Fruit fly (Drosophila melanogaster) whole organism, embryonic: ENCODE data around the gene LysD.

Source experiments
- Abd-B ChIP-seq: fragments of 200-800 bp; sonication (Bioruptor generic); optimal IDR thresholded peaks from 2 replicates; lab custom pipeline; 2018; ENCODE audit warnings: missing biosample characterization, mild to moderate bottlenecking, missing genetic modification characterization, moderate library complexity
- Aef1 ChIP-seq: fragments of 200-800 bp; sonication (Bioruptor generic); IDR thresholded peaks from 3 replicates; pipeline ENCODE4 v1.3.6; 2022; ENCODE audit warnings: missing biosample characterization, missing genetic modification characterization
- CG10565 ChIP-seq: fragments of 200-800 bp; sonication (Bioruptor generic); optimal IDR thresholded peaks from 3 replicates; lab custom pipeline; 2016; ENCODE audit warnings: missing biosample characterization, mild to moderate bottlenecking, missing genetic modification characterization
- CG10959 ChIP-seq: fragments of 200-800 bp; sonication (Bioruptor generic); IDR thresholded peaks from 2 replicates; pipeline ENCODE4 v1.3.6; 2022; ENCODE audit warnings: missing biosample characterization, missing genetic modification characterization
- CG12236 ChIP-seq: fragments of 200-800 bp; sonication (Bioruptor generic); optimal IDR thresholded peaks from 2 replicates; lab custom pipeline; 2016; ENCODE audit warnings: missing biosample characterization, missing genetic modification characterization
- CG13123 ChIP-seq: fragments of 200-800 bp; sonication (Bioruptor generic); optimal IDR thresholded peaks from 2 replicates; lab custom pipeline; 2016; ENCODE audit warnings: missing biosample characterization, missing genetic modification characterization
- CG14965 ChIP-seq: fragments of 200-800 bp; sonication (Bioruptor generic); optimal IDR thresholded peaks from 2 replicates; lab custom pipeline; 2016; ENCODE audit warnings: missing biosample characterization, missing genetic modification characterization, borderline replicate concordance
- CG1602 ChIP-seq: fragments of 200-800 bp; sonication (Bioruptor generic); optimal IDR thresholded peaks from 3 replicates; lab custom pipeline; 2016; ENCODE audit warnings: missing biosample characterization, missing genetic modification characterization
- CG16779 ChIP-seq: fragments of 200-800 bp; sonication (Bioruptor generic); IDR thresholded peaks from 2 replicates; pipeline ENCODE4 v1.3.6; 2022; ENCODE audit warnings: missing biosample characterization, missing genetic modification characterization
- CG16863 ChIP-seq: fragments of 200-800 bp; sonication (Bioruptor generic); optimal IDR thresholded peaks from 3 replicates; lab custom pipeline; 2016; ENCODE audit warnings: missing biosample characterization, missing genetic modification characterization
- CG17361 ChIP-seq: fragments of 200-800 bp; sonication (Bioruptor generic); IDR thresholded peaks from 3 replicates; pipeline ENCODE4 v1.3.6; 2022; ENCODE audit warnings: missing biosample characterization, missing genetic modification characterization
- CG17829 ChIP-seq: fragments of 200-800 bp; optimal IDR thresholded peaks from 2 replicates; lab custom pipeline; 2019; ENCODE audit warnings: missing biosample characterization, mild to moderate bottlenecking, missing genetic modification characterization, moderate library complexity
- CG32767 ChIP-seq: fragments of 200-800 bp; sonication (Bioruptor generic); IDR thresholded peaks from 2 replicates; pipeline ENCODE4 v1.3.6; 2022; ENCODE audit warnings: missing biosample characterization, missing genetic modification characterization
- CG8359 ChIP-seq: fragments of 200-800 bp; sonication (Bioruptor generic); optimal IDR thresholded peaks from 2 replicates; lab custom pipeline; 2017; ENCODE audit warnings: missing biosample characterization, mild to moderate bottlenecking, missing genetic modification characterization, borderline replicate concordance
- CG8478 ChIP-seq: fragments of >200 bp; optimal IDR thresholded peaks from 2 replicates; lab custom pipeline; 2018
- Dek ChIP-seq: fragments of 200-800 bp; sonication (Bioruptor generic); optimal IDR thresholded peaks from 3 replicates; lab custom pipeline; 2019; ENCODE audit warnings: missing biosample characterization, mild to moderate bottlenecking, missing genetic modification characterization, moderate library complexity
- Doc2 ChIP-seq: fragments of 200-800 bp; sonication (Bioruptor generic); IDR thresholded peaks from 2 replicates; pipeline ENCODE4 v1.3.6; 2022; ENCODE audit warnings: missing biosample characterization, missing genetic modification characterization
- H15 ChIP-seq: fragments of 200-800 bp; sonication (Bioruptor generic); IDR thresholded peaks from 3 replicates; pipeline ENCODE4 v1.3.6; 2022; ENCODE audit warnings: missing biosample characterization, missing genetic modification characterization
- Med ChIP-seq: fragments of 200-800 bp; sonication (Bioruptor generic); peaks from one replicate; lab custom pipeline; 2016; ENCODE audit warnings: missing biosample characterization, missing genetic modification characterization, mild to moderate bottlenecking, inconsistent platforms, moderate library complexity
- Neu2 ChIP-seq: fragments of 200-800 bp; sonication (Bioruptor generic); optimal IDR thresholded peaks from 3 replicates; lab custom pipeline; 2016; ENCODE audit warnings: missing biosample characterization, missing genetic modification characterization, borderline replicate concordance
- PHDP ChIP-seq: fragments of 200-800 bp; sonication (Bioruptor generic); optimal IDR thresholded peaks from 3 replicates; lab custom pipeline; 2018; ENCODE audit warnings: missing biosample characterization, mild to moderate bottlenecking, missing genetic modification characterization, moderate library complexity
- Six4 ChIP-seq: fragments of 200-800 bp; sonication (Bioruptor generic); optimal IDR thresholded peaks from 2 replicates; lab custom pipeline; 2016; ENCODE audit warnings: missing biosample characterization, missing genetic modification characterization
- Usf ChIP-seq: fragments of 200-800 bp; sonication (Bioruptor generic); optimal IDR thresholded peaks from 2 replicates; lab custom pipeline; 2017; ENCODE audit warnings: missing genotype, missing biosample characterization, missing genetic modification characterization
- ac ChIP-seq: fragments of 200-800 bp; sonication (Bioruptor generic); optimal IDR thresholded peaks from 3 replicates; lab custom pipeline; 2017; ENCODE audit warnings: missing biosample characterization, mild to moderate bottlenecking, missing genetic modification characterization
- ap ChIP-seq: fragments of 200-800 bp; sonication (Bioruptor generic); IDR thresholded peaks from 2 replicates; pipeline ENCODE4 v1.3.6; 2022; ENCODE audit warnings: missing biosample characterization, missing genetic modification characterization
- ara ChIP-seq: fragments of 200-800 bp; sonication (Bioruptor generic); IDR thresholded peaks from 2 replicates; pipeline ENCODE4 v1.3.6; 2022; ENCODE audit warnings: missing biosample characterization, missing genetic modification characterization
- bab2 ChIP-seq: fragments of 200-800 bp; sonication (Bioruptor generic); optimal IDR thresholded peaks from 2 replicates; lab custom pipeline; 2016; ENCODE audit warnings: missing biosample characterization, missing genetic modification characterization
- btn ChIP-seq: fragments of 200-800 bp; sonication (Bioruptor generic); optimal IDR thresholded peaks from 2 replicates; lab custom pipeline; 2016; ENCODE audit warnings: missing biosample characterization, missing genetic modification characterization
- cad ChIP-seq: fragments of >200 bp; optimal IDR thresholded peaks from 2 replicates; lab custom pipeline; 2017; ENCODE audit warnings: missing biosample characterization, missing genetic modification characterization
- dimm ChIP-seq: fragments of 200-800 bp; sonication (Bioruptor generic); IDR thresholded peaks from 2 replicates; pipeline ENCODE4 v1.3.6; 2022; ENCODE audit warnings: missing biosample characterization, missing genetic modification characterization
- exex ChIP-seq: fragments of 200-800 bp; sonication (Bioruptor generic); optimal IDR thresholded peaks from 4 replicates; lab custom pipeline; 2018; ENCODE audit warnings: missing biosample characterization, mild to moderate bottlenecking, missing genetic modification characterization, moderate library complexity
- fd3F ChIP-seq: fragments of 200-800 bp; sonication (Bioruptor generic); optimal IDR thresholded peaks from 2 replicates; lab custom pipeline; 2018; ENCODE audit warnings: missing biosample characterization, mild to moderate bottlenecking, missing genetic modification characterization, moderate library complexity
- gcm2 ChIP-seq: fragments of 200-800 bp; sonication (Bioruptor generic); optimal IDR thresholded peaks from 2 replicates; lab custom pipeline; 2016; ENCODE audit warnings: missing biosample characterization, missing genetic modification characterization
- hb ChIP-seq: fragments of 200-800 bp; sonication (Bioruptor generic); IDR thresholded peaks from 3 replicates; pipeline ENCODE4 v1.3.6; 2022; ENCODE audit warnings: missing biosample characterization, missing genetic modification characterization; ENCODE audit not compliant: partially characterized antibody
- hbn ChIP-seq: fragments of 200-800 bp; sonication (Bioruptor generic); IDR thresholded peaks from 2 replicates; pipeline ENCODE4 v1.3.6; 2022; ENCODE audit warnings: missing biosample characterization, missing genetic modification characterization; ENCODE audit not compliant: partially characterized antibody
- knrl ChIP-seq: fragments of 200-800 bp; sonication (Bioruptor generic); IDR thresholded peaks from 3 replicates; pipeline ENCODE4 v1.3.6; 2022; ENCODE audit warnings: missing biosample characterization, missing genetic modification characterization; ENCODE audit not compliant: partially characterized antibody
- lola ChIP-seq, 3 experiments: fragments of >200 bp in 2 of 3; fragments of 200-800 bp in 1 of 3; sonication (Bioruptor generic) in 1 of 3; optimal IDR thresholded peaks; 2 replicates each; lab custom pipeline; 2017 to 2019; ENCODE audit warnings: missing biosample characterization in 3 of 3, missing genetic modification characterization in 3 of 3, mild to moderate bottlenecking in 1 of 3, moderate library complexity in 1 of 3
- nau ChIP-seq: fragments of 200-800 bp; sonication (Bioruptor generic); optimal IDR thresholded peaks from 3 replicates; lab custom pipeline; 2017; ENCODE audit warnings: missing biosample characterization, mild to moderate bottlenecking, missing genetic modification characterization, missing genetic modification reagents
- salm ChIP-seq: fragments of 200-800 bp; sonication (Bioruptor generic); optimal IDR thresholded peaks from 2 replicates; lab custom pipeline; 2018; ENCODE audit warnings: missing biosample characterization, mild to moderate bottlenecking, missing genetic modification characterization
- shn ChIP-seq: fragments of 200-800 bp; sonication (Bioruptor generic); optimal IDR thresholded peaks from 3 replicates; lab custom pipeline; 2016; ENCODE audit warnings: missing biosample characterization, missing genetic modification characterization
- sug ChIP-seq: fragments of 200-800 bp; optimal IDR thresholded peaks from 2 replicates; lab custom pipeline; 2019; ENCODE audit warnings: missing biosample characterization, mild to moderate bottlenecking, missing genetic modification characterization, moderate library complexity
- tin ChIP-seq: fragments of 200-800 bp; sonication (Bioruptor generic); optimal IDR thresholded peaks from 3 replicates; lab custom pipeline; 2016; ENCODE audit warnings: missing biosample characterization, missing genetic modification characterization
- wor ChIP-seq: fragments of 200-800 bp; sonication (Bioruptor generic); IDR thresholded peaks from 2 replicates; pipeline ENCODE4 v1.3.6; 2022; ENCODE audit warnings: missing biosample characterization, missing genetic modification characterization

LysD gene

dm6 chr3L:1195868-1196552, 15.0 kb downstream of the LysD start, which contains the start of gene Aplip1 (continued):
- TF ChIP-seq H15 (GFP tag; lab: Robert Waterston, UW) (no peak), CG13123 (GFP tag; lab: Kevin White, UChicago) (no peak), Med (GFP tag; lab: Kevin White, UChicago) (peak; percentile 82), CG10959 (no peak), CG16779 (GFP tag; lab: Robert Waterston, UW) (0 out of 2 replicates have a peak, but pooled peaks have one; percentile 21), shn (GFP tag; lab: Kevin White, UChicago) (no peak), ap (GFP tag; lab: Robert Waterston, UW) (no peak), exex (no peak), sug (tag; lab: Kevin White, UChicago) (no peak), Usf (GFP tag; lab: Kevin White, UChicago) (no peak), Six4 (GFP tag; lab: Kevin White, UChicago) (no peak), PHDP (tag; lab: Kevin White, UChicago) (no peak), Dek (tag; lab: Kevin White, UChicago) (no peak), CG8359 (no peak), Abd-B (GFP tag; lab: Kevin White, UChicago) (no peak), CG17361 (GFP tag; lab: Robert Waterston, UW) (no peak), CG16863 (no peak), nau (GFP tag; lab: Kevin White, UChicago) (no peak), ara (GFP tag; lab: Robert Waterston, UW) (no peak), wor (GFP tag; lab: Robert Waterston, UW) (no peak), CG8478 (no peak), Doc2 (GFP tag; lab: Robert Waterston, UW) (no peak), tin (no peak), salm (tag; lab: Kevin White, UChicago) (no peak), cad (GFP tag; lab: Kevin White, UChicago) (no peak), fd3F (GFP tag; lab: Kevin White, UChicago) (no peak), Aef1 (GFP tag; lab: Robert Waterston, UW) (no peak), ac (no peak), bab2 (GFP tag; lab: Kevin White, UChicago) (peak; percentile 39), CG10565 (GFP tag; lab: Kevin White, UChicago) (no peak), btn (GFP tag; lab: Kevin White, UChicago) (no peak), gcm2 (GFP tag; lab: Kevin White, UChicago) (no peak), CG32767 (GFP tag; lab: Robert Waterston, UW) (no peak), hbn (GFP tag; lab: Robert Waterston, UW) (no peak), lola (GFP tag; optimal IDR thresholded peaks at IDR 0.05; lab: Kevin White, UChicago) (no peak), CG14965 (GFP tag; lab: Kevin White, UChicago) (no peak), CG12236 (GFP tag; lab: Kevin White, UChicago) (no peak), knrl (GFP tag; lab: Robert Waterston, UW) (no peak), dimm (GFP tag; lab: Robert Waterston, UW) (no peak), Neu2 (GFP tag; lab: Kevin White, UChicago) (no peak), CG1602 (no peak)

DNA sequence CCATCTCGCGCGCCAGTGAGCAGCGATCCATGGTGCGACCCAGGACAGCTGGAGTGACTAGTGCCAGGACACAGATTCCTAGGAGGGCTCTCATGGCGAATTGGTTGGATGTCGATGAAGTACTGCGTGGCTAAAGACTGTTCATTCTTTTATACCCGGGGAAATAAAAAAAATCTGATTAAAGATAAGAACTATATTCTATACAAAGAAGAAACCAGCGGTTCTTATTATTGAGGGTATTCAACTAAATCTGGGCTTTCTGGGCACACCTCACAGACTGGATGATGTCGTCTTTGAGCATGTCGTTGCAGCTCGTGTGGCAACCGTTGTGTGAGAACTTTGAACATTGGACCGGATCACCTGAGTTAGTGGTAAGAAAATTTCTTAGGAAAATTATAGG, 15.8 kb downstream of the LysD start, which contains the start of gene LysX:
Gene LysX, minus strand, starts transcription at position 101 of the 400 bp plus-strand sequence.
- TF ChIP-seq CG17829 (tag; lab: Kevin White, UChicago) (no peak), hb (0 out of 3 replicates have a peak, but pooled peaks have one; percentile 41)
